Fruit fly (Drosophila melanogaster): ENCODE data around the gene NijA.

Gene NijA

DNA sequence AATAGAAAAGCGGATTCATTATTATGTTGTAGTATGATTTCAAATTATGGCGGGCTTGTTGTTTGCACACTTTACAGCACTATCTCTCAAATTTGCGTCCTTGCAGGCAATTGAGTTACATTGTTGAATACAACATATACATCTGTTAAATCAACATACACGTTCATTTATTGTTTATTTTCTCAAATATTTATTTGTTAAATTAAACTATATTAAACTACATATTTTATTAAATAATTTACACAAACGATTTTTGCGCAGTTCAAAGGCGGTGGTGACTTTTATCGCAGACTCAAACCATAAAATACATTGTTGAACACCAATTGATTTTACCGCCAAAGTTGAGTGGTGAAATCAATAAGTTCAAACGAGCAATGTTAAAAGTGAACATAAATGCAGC lies 1.5 kb upstream of the NijA start (continued):
- TF ChIP-seq sim (GFP tag; IDR thresholded peaks at IDR 0.05) (no peak), trem (tag; optimal IDR thresholded peaks at IDR 0.05) (peak; percentile 67), wek (GFP tag; optimal IDR thresholded peaks at IDR 0.05) (no peak), crp (GFP tag; optimal IDR thresholded peaks at IDR 0.05) (no peak), CG2889 (GFP tag; IDR thresholded peaks at IDR 0.05) (no peak), CG6791 (GFP tag; IDR thresholded peaks at IDR 0.05; ENCODE audit: partially characterized antibody) (no peak), Rx (GFP tag; IDR thresholded peaks at IDR 0.05) (no peak), CG8290 (GFP tag; optimal IDR thresholded peaks at IDR 0.05) (no peak), CG8290 (tag; optimal IDR thresholded peaks at IDR 0.05) (no peak), CG7963 (GFP tag; IDR thresholded peaks at IDR 0.05; ENCODE audit: partially characterized antibody) (no peak), hb (GFP tag; IDR thresholded peaks at IDR 0.05; ENCODE audit: partially characterized antibody) (no peak), Dll (GFP tag; IDR thresholded peaks at IDR 0.05; ENCODE audit: partially characterized antibody) (no peak; the same call in 3 of the 4 replicates), CG18619 (GFP tag; optimal IDR thresholded peaks at IDR 0.05) (no peak), CG5245 (GFP tag; optimal IDR thresholded peaks at IDR 0.05) (no peak), oc (tag; optimal IDR thresholded peaks at IDR 0.05) (no peak), aop (GFP tag; IDR thresholded peaks at IDR 0.05) (no peak), CG32532 (GFP tag; IDR thresholded peaks at IDR 0.05) (no peak), seq (GFP tag; IDR thresholded peaks at IDR 0.05) (no peak), CG8388 (GFP tag; optimal IDR thresholded peaks at IDR 0.05) (no peak), tx (GFP tag; optimal IDR thresholded peaks at IDR 0.05) (no peak), Ets65A (GFP tag) (no peak), HLHmδ (GFP tag; optimal IDR thresholded peaks at IDR 0.05) (no peak), CG12236 (GFP tag; optimal IDR thresholded peaks at IDR 0.05) (no peak), CG2116 (GFP tag; optimal IDR thresholded peaks at IDR 0.05) (peak; percentile 70), Ptx1 (GFP tag; IDR thresholded peaks at IDR 0.05) (no peak), ewg (GFP tag; optimal IDR thresholded peaks at IDR 0.05) (peak; percentile 74), pita (GFP tag; optimal IDR thresholded peaks at IDR 0.05) (peak; percentile 62), CG14667 (GFP tag; IDR thresholded peaks at IDR 0.05) (no peak), Stat92E (GFP tag; optimal IDR thresholded peaks at IDR 0.05) (no peak), otp (GFP tag; IDR thresholded peaks at IDR 0.05) (no peak), CG17568 (GFP tag; optimal IDR thresholded peaks at IDR 0.05) (no peak), usp (GFP tag; optimal IDR thresholded peaks at IDR 0.05) (no peak), Eip74EF (GFP tag; optimal IDR thresholded peaks at IDR 0.05) (no peak), schlank (tag; optimal IDR thresholded peaks at IDR 0.05) (no peak), hbn (GFP tag; IDR thresholded peaks at IDR 0.05; ENCODE audit: partially characterized antibody) (no peak), wdn (GFP tag; IDR thresholded peaks at IDR 0.05) (no peak), NC2α (GFP tag; optimal IDR thresholded peaks at IDR 0.05) (no peak), ci (GFP tag; IDR thresholded peaks at IDR 0.05) (no peak), gce (GFP tag; IDR thresholded peaks at IDR 0.05) (no peak), CG6654 (GFP tag; optimal IDR thresholded peaks at IDR 0.05) (no peak), maf-S (GFP tag; optimal IDR thresholded peaks at IDR 0.05) (no peak), CG13287 (GFP tag; IDR thresholded peaks at IDR 0.05; ENCODE audit: partially characterized antibody) (no peak), ind (GFP tag; optimal IDR thresholded peaks at IDR 0.05) (no peak), CG18262 (tag; optimal IDR thresholded peaks at IDR 0.05) (peak; percentile 39), CG13424 (tag; optimal IDR thresholded peaks at IDR 0.05) (no peak), Sry-β (GFP tag; optimal IDR thresholded peaks at IDR 0.05) (no peak), Atf-2 (GFP tag; optimal IDR thresholded peaks at IDR 0.05) (no peak), dimm (GFP tag; IDR thresholded peaks at IDR 0.05) (no peak), grn (GFP tag; optimal IDR thresholded peaks at IDR 0.05) (no peak), cato (GFP tag; optimal IDR thresholded peaks at IDR 0.05; ENCODE audit: borderline replicate concordance) (no peak), CG7556 (GFP tag; optimal IDR thresholded peaks at IDR 0.05) (peak; percentile 21)
